Worm (Caenorhabditis elegans) whole organism, L2 larva: ENCODE measurements around the gene hacl-1.

Experiments
- ZK546.5 ChIP-seq: sonication (generic microtip); optimal IDR thresholded peaks from 2 replicates; lab custom pipeline; 2017; ENCODE audit warnings: missing biosample characterization, missing genetic modification characterization
- lin-11 ChIP-seq: fragments of 150-350 bp; sonication (generic microtip); optimal IDR thresholded peaks from 2 replicates; lab custom pipeline; 2014; ENCODE audit warnings: missing biosample characterization, missing genetic modification characterization, inconsistent platforms, mixed read lengths
- nhr-12 ChIP-seq: fragments of 150-350 bp; optimal IDR thresholded peaks from 2 replicates; lab custom pipeline; 2014; ENCODE audit warnings: missing biosample characterization, missing genetic modification characterization
- nhr-23 ChIP-seq: fragments of 150-350 bp; optimal IDR thresholded peaks from 2 replicates; lab custom pipeline; 2014; ENCODE audit warnings: missing biosample characterization, missing genetic modification reagents, missing genetic modification characterization
- unc-62 ChIP-seq: fragments of 150-350 bp; optimal IDR thresholded peaks from 2 replicates; lab custom pipeline; 2014; ENCODE audit warnings: missing biosample characterization, missing genetic modification reagents, missing genetic modification characterization
- ztf-11 ChIP-seq: sonication (generic microtip); optimal IDR thresholded peaks from 2 replicates; lab custom pipeline; 2017; ENCODE audit warnings: missing biosample characterization, missing genetic modification characterization
- ztf-4 ChIP-seq: fragments of 150-350 bp; optimal IDR thresholded peaks from 2 replicates; lab custom pipeline; 2014; ENCODE audit warnings: missing biosample characterization, missing genetic modification characterization

DNA sequence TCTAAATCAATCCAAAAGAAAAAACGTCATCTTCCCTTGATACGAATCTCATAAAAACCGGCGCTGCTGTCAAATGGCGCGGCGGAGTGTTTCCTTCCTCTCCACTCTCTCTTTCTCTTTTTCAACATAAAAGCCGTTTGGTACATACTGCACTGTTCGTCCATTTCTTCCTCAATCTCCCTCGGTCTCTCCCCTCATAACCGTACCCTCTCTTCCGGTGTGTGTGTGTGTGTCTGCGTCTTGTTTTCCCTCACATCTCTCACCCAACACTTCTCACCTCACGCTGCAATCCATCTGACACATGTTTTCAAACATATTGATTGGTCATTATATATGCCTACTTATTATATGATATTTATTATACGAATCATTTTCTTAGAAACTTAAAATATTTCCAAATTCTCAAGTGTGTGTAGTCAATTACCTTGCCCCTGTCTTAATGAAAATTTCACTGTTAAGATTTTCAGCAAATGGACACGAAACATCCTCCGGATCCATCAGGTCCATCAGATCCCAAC, 28.3 kb downstream of the hacl-1 start, which contains the start of the genes aars-1 and rga-1:
- TF ChIP-seq nhr-12 (no peak), nhr-23 (tag; lab: Kevin White, UChicago) (no peak), ztf-4 (tag; lab: Kevin White, UChicago) (no peak), lin-11 (tag; lab: Kevin White, UChicago) (no peak), ZK546.5 (tag; lab: Kevin White, UChicago) (no peak), unc-62 (GFP tag; lab: Kevin White, UChicago) (no peak), ztf-11 (no peak)
